Fruit fly (Drosophila melanogaster) whole organism, embryonic: ENCODE data around the gene CG43402.

Source experiments
- ATbp ChIP-seq: fragments of 200-800 bp; sonication (Bioruptor generic); optimal IDR thresholded peaks from 2 replicates; lab custom pipeline; 2017; ENCODE audit warnings: missing biosample characterization, mild to moderate bottlenecking, missing genetic modification characterization, missing genetic modification reagents
- Adf1 ChIP-seq: fragments of 200-800 bp; sonication (Bioruptor generic); IDR thresholded peaks from 2 replicates; pipeline ENCODE4 v1.3.6; 2022; ENCODE audit warnings: missing biosample characterization, missing genetic modification characterization
- Antp ChIP-seq: fragments of 200-800 bp; sonication (Bioruptor generic); optimal IDR thresholded peaks from 3 replicates; lab custom pipeline; 2016; ENCODE audit warnings: missing biosample characterization, missing genetic modification characterization
- Bteb2 ChIP-seq: fragments of 200-800 bp; sonication (Bioruptor generic); optimal IDR thresholded peaks from 2 replicates; lab custom pipeline; 2016; ENCODE audit warnings: missing biosample characterization, missing genetic modification characterization
- CG10267 ChIP-seq: fragments of 200-800 bp; sonication (Bioruptor generic); optimal IDR thresholded peaks from 2 replicates; lab custom pipeline; 2018; ENCODE audit warnings: missing biosample characterization, mild to moderate bottlenecking, missing genetic modification characterization, moderate library complexity
- CG10274 ChIP-seq: fragments of 200-800 bp; sonication (Bioruptor generic); optimal IDR thresholded peaks from 3 replicates; lab custom pipeline; 2017; ENCODE audit warnings: missing biosample characterization, mild to moderate bottlenecking, missing genetic modification characterization
- CG11560 ChIP-seq: fragments of 200-800 bp; sonication (Bioruptor generic); IDR thresholded peaks from 3 replicates; pipeline ENCODE4 v1.3.6; 2022; ENCODE audit warnings: missing biosample characterization, missing genetic modification characterization
- CG11723 ChIP-seq: fragments of 200-800 bp; sonication (Bioruptor generic); optimal IDR thresholded peaks from 2 replicates; lab custom pipeline; 2017; ENCODE audit warnings: missing biosample characterization, mild to moderate bottlenecking, missing genetic modification characterization
- CG13775 ChIP-seq: fragments of 200-800 bp; sonication (Bioruptor generic); optimal IDR thresholded peaks from 3 replicates; lab custom pipeline; 2017; ENCODE audit warnings: missing biosample characterization, mild to moderate bottlenecking, missing genetic modification characterization
- CG15073 ChIP-seq: fragments of 200-800 bp; sonication (Bioruptor generic); optimal IDR thresholded peaks from 2 replicates; lab custom pipeline; 2016; ENCODE audit warnings: missing biosample characterization, missing genetic modification characterization
- CG17328 ChIP-seq: fragments of 200-800 bp; sonication (Bioruptor generic); IDR thresholded peaks from 2 replicates; pipeline ENCODE4 v1.3.6; 2022; ENCODE audit warnings: missing biosample characterization, missing genetic modification characterization
- CG17361 ChIP-seq: fragments of 200-800 bp; sonication (Bioruptor generic); IDR thresholded peaks from 3 replicates; pipeline ENCODE4 v1.3.6; 2022; ENCODE audit warnings: missing biosample characterization, missing genetic modification characterization
- CG17802 ChIP-seq: fragments of 200-800 bp; sonication (Bioruptor generic); optimal IDR thresholded peaks from 2 replicates; lab custom pipeline; 2018; ENCODE audit warnings: missing biosample characterization, mild to moderate bottlenecking, missing genetic modification characterization, moderate library complexity
- CG2120 ChIP-seq: fragments of 200-800 bp; sonication (Bioruptor generic); optimal IDR thresholded peaks from 3 replicates; lab custom pipeline; 2016; ENCODE audit warnings: missing biosample characterization, missing genetic modification characterization
- CG2889 ChIP-seq: fragments of 200-800 bp; sonication (Bioruptor generic); IDR thresholded peaks from 3 replicates; pipeline ENCODE4 v1.3.6; 2022; ENCODE audit warnings: missing biosample characterization, missing genetic modification characterization
- CG30403 ChIP-seq: fragments of 200-800 bp; sonication (Bioruptor generic); optimal IDR thresholded peaks from 3 replicates; lab custom pipeline; 2016; ENCODE audit warnings: missing biosample characterization, missing genetic modification characterization
- CG43689 ChIP-seq: fragments of 200-800 bp; sonication (Bioruptor generic); IDR thresholded peaks from 2 replicates; pipeline ENCODE4 v1.3.6; 2022; ENCODE audit warnings: missing biosample characterization, missing genetic modification characterization
- CG7357 ChIP-seq: fragments of 200-800 bp; sonication (Bioruptor generic); IDR thresholded peaks from 3 replicates; pipeline ENCODE4 v1.3.6; 2022; ENCODE audit warnings: missing biosample characterization, missing genetic modification characterization
- CG7556 ChIP-seq: fragments of 200-800 bp; sonication (Bioruptor generic); optimal IDR thresholded peaks from 2 replicates; lab custom pipeline; 2017; ENCODE audit warnings: missing biosample characterization, mild to moderate bottlenecking, missing genetic modification characterization
- CG8388 ChIP-seq: fragments of 200-800 bp; sonication (Bioruptor generic); optimal IDR thresholded peaks from 2 replicates; lab custom pipeline; 2019; ENCODE audit warnings: missing biosample characterization, mild to moderate bottlenecking, missing genetic modification characterization, moderate library complexity
- CG8765 ChIP-seq: fragments of 200-800 bp; sonication (Bioruptor generic); IDR thresholded peaks from 2 replicates; pipeline ENCODE4 v1.3.6; 2022; ENCODE audit warnings: missing biosample characterization, missing genetic modification characterization
- CG9437 ChIP-seq: fragments of 200-800 bp; sonication (Bioruptor generic); optimal IDR thresholded peaks from 2 replicates; lab custom pipeline; 2018; ENCODE audit warnings: missing biosample characterization, mild to moderate bottlenecking, missing genetic modification characterization
- CG9817 ChIP-seq: fragments of 200-800 bp; sonication (Bioruptor generic); optimal IDR thresholded peaks from 2 replicates; lab custom pipeline; 2018; ENCODE audit warnings: missing biosample characterization, mild to moderate bottlenecking, missing genetic modification characterization, moderate library complexity
- Camta ChIP-seq: fragments of 200-800 bp; sonication (Bioruptor generic); optimal IDR thresholded peaks from 2 replicates; lab custom pipeline; 2016; ENCODE audit warnings: missing biosample characterization, missing genetic modification characterization
- D ChIP-seq, 2 experiments: fragments of 200-800 bp in 1 of 2; fragments of >200 bp in 1 of 2; sonication (Bioruptor generic) in 1 of 2; optimal IDR thresholded peaks; 2 replicates in 1 of 2; 3 replicates in 1 of 2; lab custom pipeline; 2017; ENCODE audit warnings: mild to moderate bottlenecking in 1 of 2, missing biosample characterization in 1 of 2, missing genetic modification characterization in 1 of 2, missing genetic modification reagents in 1 of 2
- GATAe ChIP-seq: fragments of 200-800 bp; sonication (Bioruptor generic); conservative IDR thresholded peaks from 2 replicates; pipeline ENCODE4 v1.3.6; 2022; ENCODE audit warnings: missing biosample characterization, missing genetic modification characterization
- Hr78 ChIP-seq, 2 experiments: fragments of 200-800 bp in 1 of 2; fragments of >200 bp in 1 of 2; sonication (Bioruptor generic) in 1 of 2; optimal IDR thresholded peaks; 2 replicates each; lab custom pipeline; 2017 to 2019; ENCODE audit warnings: missing biosample characterization in 2 of 2, missing genetic modification characterization in 2 of 2, mild to moderate bottlenecking in 1 of 2, moderate library complexity in 1 of 2
- Mad ChIP-seq: fragments of 200-800 bp; sonication (Bioruptor generic); optimal IDR thresholded peaks from 2 replicates; lab custom pipeline; 2016; ENCODE audit warnings: missing biosample characterization, missing genetic modification characterization
- Neu2 ChIP-seq: fragments of 200-800 bp; sonication (Bioruptor generic); optimal IDR thresholded peaks from 3 replicates; lab custom pipeline; 2016; ENCODE audit warnings: missing biosample characterization, missing genetic modification characterization, borderline replicate concordance
- Nf-YA ChIP-seq: fragments of 200-800 bp; sonication (Bioruptor generic); IDR thresholded peaks from 2 replicates; pipeline ENCODE4 v1.3.6; 2022; ENCODE audit warnings: missing biosample characterization, missing genetic modification characterization
- Ptx1 ChIP-seq: fragments of 200-800 bp; sonication (Bioruptor generic); IDR thresholded peaks from 2 replicates; pipeline ENCODE4 v1.3.6; 2022; ENCODE audit warnings: missing biosample characterization, missing genetic modification characterization
- Spps ChIP-seq: fragments of 200-800 bp; sonication (Bioruptor generic); optimal IDR thresholded peaks from 2 replicates; lab custom pipeline; 2018; ENCODE audit warnings: missing biosample characterization, mild to moderate bottlenecking, missing genetic modification characterization
- Sry-β ChIP-seq: fragments of 200-800 bp; sonication (Bioruptor generic); optimal IDR thresholded peaks from 2 replicates; lab custom pipeline; 2018; ENCODE audit warnings: missing biosample characterization, mild to moderate bottlenecking, missing genetic modification characterization, moderate library complexity
- Sry-δ ChIP-seq: fragments of 200-800 bp; sonication (Bioruptor generic); optimal IDR thresholded peaks from 2 replicates; lab custom pipeline; 2016; ENCODE audit warnings: missing biosample characterization, missing genetic modification characterization
- Stat92E ChIP-seq, 3 experiments: fragments of >200 bp in 2 of 3; fragments of 200-800 bp in 1 of 3; sonication (Bioruptor generic) in 1 of 3; optimal IDR thresholded peaks; 2 replicates each; lab custom pipeline; 2017 to 2019; ENCODE audit warnings: missing biosample characterization in 3 of 3, missing genetic modification characterization in 3 of 3, mild to moderate bottlenecking in 1 of 3, moderate library complexity in 1 of 3
- Usf ChIP-seq: fragments of 200-800 bp; sonication (Bioruptor generic); optimal IDR thresholded peaks from 2 replicates; lab custom pipeline; 2017; ENCODE audit warnings: missing genotype, missing biosample characterization, missing genetic modification characterization
- ac ChIP-seq: fragments of 200-800 bp; sonication (Bioruptor generic); optimal IDR thresholded peaks from 3 replicates; lab custom pipeline; 2017; ENCODE audit warnings: missing biosample characterization, mild to moderate bottlenecking, missing genetic modification characterization
- aop ChIP-seq: fragments of 200-800 bp; sonication (Bioruptor generic); IDR thresholded peaks from 2 replicates; pipeline ENCODE4 v1.3.6; 2022; ENCODE audit warnings: missing biosample characterization, missing genetic modification characterization
- btn ChIP-seq: fragments of 200-800 bp; sonication (Bioruptor generic); optimal IDR thresholded peaks from 2 replicates; lab custom pipeline; 2016; ENCODE audit warnings: missing biosample characterization, missing genetic modification characterization
- dysf ChIP-seq: fragments of 200-800 bp; sonication (Bioruptor generic); IDR thresholded peaks from 3 replicates; pipeline ENCODE4 v1.3.6; 2022; ENCODE audit warnings: missing biosample characterization, missing genetic modification characterization
- fru ChIP-seq: fragments of >200 bp; optimal IDR thresholded peaks from 2 replicates; lab custom pipeline; 2017
- jing ChIP-seq: fragments of 200-800 bp; sonication (Bioruptor generic); optimal IDR thresholded peaks from 2 replicates; lab custom pipeline; 2018; ENCODE audit warnings: missing biosample characterization, mild to moderate bottlenecking, missing genetic modification characterization
- ken ChIP-seq: fragments of 200-800 bp; sonication (Bioruptor generic); IDR thresholded peaks from 3 replicates; pipeline ENCODE4 v1.3.6; 2022; ENCODE audit warnings: missing biosample characterization, missing genetic modification characterization
- mam ChIP-seq: fragments of 200-800 bp; sonication (Bioruptor generic); optimal IDR thresholded peaks from 3 replicates; lab custom pipeline; 2016; ENCODE audit warnings: missing biosample characterization, missing genetic modification characterization
- nerfin-2 ChIP-seq: fragments of 200-800 bp; sonication (Bioruptor generic); IDR thresholded peaks from 2 replicates; pipeline ENCODE4 v1.3.6; 2022; ENCODE audit warnings: missing biosample characterization, missing genetic modification characterization; ENCODE audit not compliant: partially characterized antibody
- slbo ChIP-seq: fragments of 200-800 bp; sonication (Bioruptor generic); IDR thresholded peaks from 2 replicates; pipeline ENCODE4 v1.3.6; 2022; ENCODE audit warnings: missing biosample characterization, missing genetic modification characterization
- stwl ChIP-seq: fragments of 200-800 bp; sonication (Bioruptor generic); optimal IDR thresholded peaks from 3 replicates; lab custom pipeline; 2018; ENCODE audit warnings: missing biosample characterization, mild to moderate bottlenecking, missing genetic modification characterization, moderate library complexity
- tx ChIP-seq: fragments of 200-800 bp; sonication (Bioruptor generic); optimal IDR thresholded peaks from 2 replicates; lab custom pipeline; 2016; ENCODE audit warnings: missing biosample characterization, missing genetic modification characterization
- yki ChIP-seq: fragments of >200 bp; optimal IDR thresholded peaks from 3 replicates; lab custom pipeline; 2018
- zen2 ChIP-seq: fragments of 200-800 bp; sonication (Bioruptor generic); IDR thresholded peaks from 3 replicates; pipeline ENCODE4 v1.3.6; 2022; ENCODE audit warnings: missing biosample characterization, missing genetic modification characterization; ENCODE audit not compliant: partially characterized antibody

The CG43402 gene

dm6 chr2L:1439790-1440422, 2.5 kb upstream of the CG43402 start (continued):
- TF ChIP-seq Neu2 (GFP tag; lab: Kevin White, UChicago) (no peak), Antp (GFP tag; lab: Kevin White, UChicago) (peak; percentile 51), Hr78 (GFP tag; optimal IDR thresholded peaks at IDR 0.05; lab: Kevin White, UChicago) (peak in 1 of 2 experiments; percentile 8), GATAe (no peak), Bteb2 (GFP tag; lab: Kevin White, UChicago) (peak; percentile 14), stwl (tag; lab: Kevin White, UChicago) (no peak), CG9817 (tag; lab: Kevin White, UChicago) (peak; percentile 16), Sry-β (GFP tag; lab: Kevin White, UChicago) (peak; percentile 8), mam (GFP tag; lab: Kevin White, UChicago) (peak; percentile 23), CG17361 (GFP tag; lab: Robert Waterston, UW) (peak; percentile 86), CG2120 (GFP tag; lab: Kevin White, UChicago) (no peak), CG9437 (GFP tag; lab: Kevin White, UChicago) (peak; percentile 62), CG17328 (GFP tag; lab: Robert Waterston, UW) (peak; percentile 63), Usf (GFP tag; lab: Kevin White, UChicago) (peak; percentile 3), CG11560 (no peak), CG7556 (GFP tag; lab: Kevin White, UChicago) (peak; percentile 77), Adf1 (GFP tag; lab: Robert Waterston, UW) (no peak), zen2 (GFP tag; lab: Robert Waterston, UW) (no peak), Spps (tag; lab: Kevin White, UChicago) (peak; percentile 58), Nf-YA (GFP tag; lab: Robert Waterston, UW) (0 out of 2 replicates have a peak, but pooled peaks have one; percentile 19), fru (lab: Kevin White, UChicago) (no peak), CG17802 (tag; lab: Kevin White, UChicago) (peak; percentile 52), dysf (GFP tag; lab: Robert Waterston, UW) (peak; percentile 54; the same call in 1 of the 3 replicates), ATbp (GFP tag; lab: Kevin White, UChicago) (peak; percentile 77), CG8765 (GFP tag; lab: Robert Waterston, UW) (no peak), tx (GFP tag; lab: Kevin White, UChicago) (no peak), slbo (GFP tag; lab: Robert Waterston, UW) (peak; percentile 25; the same call in 1 of the 2 replicates), ac (GFP tag; lab: Kevin White, UChicago) (peak; percentile 13), aop (no peak), CG13775 (peak; percentile 57), CG8388 (GFP tag; lab: Kevin White, UChicago) (peak; percentile 79), CG2889 (GFP tag; lab: Robert Waterston, UW) (no peak), CG15073 (GFP tag; lab: Kevin White, UChicago) (no peak), D (optimal IDR thresholded peaks at IDR 0.05; lab: Kevin White, UChicago) (no peak), D (GFP tag; optimal IDR thresholded peaks at IDR 0.05; lab: Kevin White, UChicago) (peak; percentile 87), CG10267 (peak; percentile 55), CG11723 (GFP tag; lab: Kevin White, UChicago) (peak; percentile 63), CG10274 (peak; percentile 20), CG30403 (GFP tag; lab: Kevin White, UChicago) (peak; percentile 73), jing (GFP tag; lab: Kevin White, UChicago) (peak; percentile 76), yki (lab: Kevin White, UChicago) (no peak), Mad (GFP tag; lab: Kevin White, UChicago) (peak; percentile 10), CG7357 (GFP tag; lab: Robert Waterston, UW) (peak; percentile 64; the same call in 2 of the 3 replicates), Sry-δ (GFP tag; lab: Kevin White, UChicago) (peak; percentile 28), ken (GFP tag; lab: Robert Waterston, UW) (peak; percentile 65; the same call in 1 of the 3 replicates), CG43689 (GFP tag; lab: Robert Waterston, UW) (no peak), Camta (peak; percentile 5), btn (GFP tag; lab: Kevin White, UChicago) (peak; percentile 81), Stat92E (GFP tag; optimal IDR thresholded peaks at IDR 0.05; lab: Kevin White, UChicago) (peak in 1 of 3 experiments; percentile 65), nerfin-2 (GFP tag; lab: Robert Waterston, UW) (no peak), Ptx1 (GFP tag; lab: Robert Waterston, UW) (peak; percentile 56; the same call in 1 of the 2 replicates)
